Worm (Caenorhabditis elegans) whole organism, mixed stage, embryonic: ENCODE data around the gene snf-10.

Experiments
- blmp-1 ChIP-seq: fragments of 150-350 bp; optimal IDR thresholded peaks from 2 replicates; lab custom pipeline; 2014; ENCODE audit warnings: missing biosample characterization, missing genetic modification characterization
- ceh-83 ChIP-seq: fragments of 200-800 bp; sonication (Bioruptor generic); optimal IDR thresholded peaks from 2 replicates; lab custom pipeline; 2018; ENCODE audit warnings: mild to moderate bottlenecking, missing genetic modification characterization, missing compliant biosample characterization
- drap-1 ChIP-seq: fragments of 200-800 bp; sonication (Bioruptor generic); optimal IDR thresholded peaks from 3 replicates; lab custom pipeline; 2018; ENCODE audit warnings: mild to moderate bottlenecking, missing genetic modification characterization, missing compliant biosample characterization
- elt-1 ChIP-seq: sonication (generic microtip); optimal IDR thresholded peaks from 2 replicates; lab custom pipeline; 2017; ENCODE audit warnings: missing genetic modification characterization, mild to moderate bottlenecking, missing compliant biosample characterization, antibody characterized with exemption, moderate library complexity, borderline replicate concordance; ENCODE audit not compliant: insufficient read depth
- lin-32 ChIP-seq: fragments of 200-800 bp; sonication (Bioruptor generic); optimal IDR thresholded peaks from 2 replicates; lab custom pipeline; 2018; ENCODE audit warnings: mild to moderate bottlenecking, missing genetic modification characterization, missing compliant biosample characterization
- lsy-2 ChIP-seq: fragments of 150-350 bp; optimal IDR thresholded peaks from 2 replicates; lab custom pipeline; 2014; ENCODE audit warnings: missing biosample characterization, missing genetic modification characterization
- nhr-237 ChIP-seq: fragments of 150-350 bp; optimal IDR thresholded peaks from 2 replicates; lab custom pipeline; 2014; ENCODE audit warnings: missing biosample characterization, missing genetic modification characterization
- pha-4 ChIP-seq: fragments of 150-350 bp; optimal IDR thresholded peaks from 2 replicates; lab custom pipeline; 2018; ENCODE audit warnings: missing biosample characterization, missing genetic modification reagents, missing genetic modification characterization
- snpc-4 ChIP-seq: fragments of 150-350 bp; optimal IDR thresholded peaks from 2 replicates; lab custom pipeline; 2014; ENCODE audit warnings: missing biosample characterization, missing genetic modification characterization
- sptf-1 ChIP-seq: sonication (generic microtip); optimal IDR thresholded peaks from 2 replicates; lab custom pipeline; 2017; ENCODE audit warnings: mild to moderate bottlenecking, missing genetic modification characterization, moderate library complexity, missing compliant biosample characterization
- unc-62 ChIP-seq: fragments of 150-350 bp; optimal IDR thresholded peaks from 2 replicates; lab custom pipeline; 2014; ENCODE audit warnings: missing biosample characterization, missing genetic modification reagents, missing genetic modification characterization
- ztf-11 ChIP-seq: fragments of 150-350 bp; optimal IDR thresholded peaks from 2 replicates; lab custom pipeline; 2014; ENCODE audit warnings: missing biosample characterization, missing genetic modification characterization

ce11 chrV:10463276-10463675 is 22.7 kb upstream of the snf-10 start, which contains the start of gene F22E12.3:
- TF ChIP-seq pha-4, result no peak
- TF ChIP-seq snpc-4, result no peak
- TF ChIP-seq elt-1 (tag; lab: Kevin White, UChicago), result no peak
- TF ChIP-seq lsy-2 (tag; lab: Kevin White, UChicago), result no peak
- no peak for TF ChIP-seq nhr-237
- TF ChIP-seq ceh-83 (GFP tag; lab: Kevin White, UChicago), result no peak
- no peak for TF ChIP-seq ztf-11
- TF ChIP-seq lin-32 (GFP tag; lab: Kevin White, UChicago), result no peak
- no peak for TF ChIP-seq unc-62 (GFP tag; lab: Kevin White, UChicago)
- no peak for TF ChIP-seq drap-1
- no peak for TF ChIP-seq sptf-1 (tag; lab: Kevin White, UChicago)
- no peak for TF ChIP-seq blmp-1 (tag; lab: Kevin White, UChicago)
